ENCODE assay signal across 5 worm cellular contexts in genomic region chrIII:423875-424274, ce11.
TF ChIP-seq lines count a peak whose summit lies in the region.

No protein-coding gene starts in this region.

TF ChIP-seq in whole organism, L1 larva, 84 proteins besides CTCF, POLR2A, EP300 and RAD21:
- TF ChIP-seq C16A3.4 (tag; optimal IDR thresholded peaks at IDR 0.05; lab: Kevin White, UChicago) (peak; percentile 9), aly-2 (tag; optimal IDR thresholded peaks at IDR 0.05; lab: Kevin White, UChicago) (no peak), lsy-2 (tag; optimal IDR thresholded peaks at IDR 0.05; lab: Kevin White, UChicago) (peak in 1 of 2 experiments; percentile 50), blmp-1 (tag; optimal IDR thresholded peaks at IDR 0.05; lab: Kevin White, UChicago) (peak; percentile 78), lin-35 (GFP tag; optimal IDR thresholded peaks at IDR 0.05; lab: Kevin White, UChicago) (peak in 1 of 2 experiments; percentile 32), ceh-63 (GFP tag; optimal IDR thresholded peaks at IDR 0.05; lab: Kevin White, UChicago) (no peak), hpl-2 (GFP tag; optimal IDR thresholded peaks at IDR 0.05; lab: Kevin White, UChicago) (no peak), dpl-1 (GFP tag; optimal IDR thresholded peaks at IDR 0.05; lab: Kevin White, UChicago) (peak in 2 of 3 experiments; percentile 32 to 59), efl-1 (optimal IDR thresholded peaks at IDR 0.05; lab: Kevin White, UChicago) (peak; percentile 12 to 31), efl-1 (GFP tag; optimal IDR thresholded peaks at IDR 0.05 in 1 of 2; lab: Kevin White, UChicago) (peak; percentile 38 to 85)

TF ChIP-seq in whole organism, L2 larva, 48 proteins besides CTCF, POLR2A, EP300 and RAD21:
- peak in 1 of 2 experiments; percentile 20 for TF ChIP-seq lsy-2 (tag; optimal IDR thresholded peaks at IDR 0.05; lab: Kevin White, UChicago)
- TF ChIP-seq nhr-6 (tag; optimal IDR thresholded peaks at IDR 0.05; lab: Kevin White, UChicago): no peak
- TF ChIP-seq unc-55 (GFP tag; optimal IDR thresholded peaks at IDR 0.05; lab: Kevin White, UChicago): peak; percentile 23
- TF ChIP-seq nhr-129 (tag; optimal IDR thresholded peaks at IDR 0.05; lab: Kevin White, UChicago): no peak
- TF ChIP-seq C34F6.9 (tag; optimal IDR thresholded peaks at IDR 0.05; lab: Kevin White, UChicago): peak; percentile 5
- no peak for TF ChIP-seq ztf-1 (GFP tag; conservative IDR thresholded peaks at IDR 0.05; lab: Robert Waterston, UW)

TF ChIP-seq in whole organism, L3 larva, 47 proteins besides CTCF, POLR2A, EP300 and RAD21:
- TF ChIP-seq nhr-76 (tag; optimal IDR thresholded peaks at IDR 0.05; lab: Kevin White, UChicago) (no peak), ceh-28 (tag; optimal IDR thresholded peaks at IDR 0.05; lab: Kevin White, UChicago) (no peak), mdl-1 (tag; optimal IDR thresholded peaks at IDR 0.05; lab: Kevin White, UChicago) (no peak), nhr-25 (tag; optimal IDR thresholded peaks at IDR 0.05; lab: Kevin White, UChicago) (no peak), tbx-2 (tag; optimal IDR thresholded peaks at IDR 0.05; lab: Kevin White, UChicago) (no peak), nfya-1 (tag; optimal IDR thresholded peaks at IDR 0.05; lab: Kevin White, UChicago; ENCODE audit: insufficient read depth) (no peak), pha-4 (tag; optimal IDR thresholded peaks at IDR 0.05; lab: Kevin White, UChicago) (peak; percentile 38), lin-15B (tag; optimal IDR thresholded peaks at IDR 0.05; lab: Kevin White, UChicago) (peak; percentile 52), skn-1 (tag; optimal IDR thresholded peaks at IDR 0.05; lab: Kevin White, UChicago) (no peak), lsy-12 (tag; optimal IDR thresholded peaks at IDR 0.05; lab: Kevin White, UChicago) (no peak), ceh-82 (tag; optimal IDR thresholded peaks at IDR 0.05; lab: Kevin White, UChicago) (no peak), fkh-2 (tag; optimal IDR thresholded peaks at IDR 0.05; lab: Kevin White, UChicago) (no peak), sea-2 (GFP tag; optimal IDR thresholded peaks at IDR 0.05; lab: Kevin White, UChicago) (no peak)

TF ChIP-seq in whole organism, L4 larva, 104 proteins besides CTCF, POLR2A, EP300 and RAD21:
- no peak for TF ChIP-seq aha-1 (tag; lab: Kevin White, UChicago)
- no peak for TF ChIP-seq mxl-2 (GFP tag; conservative IDR thresholded peaks at IDR 0.05; lab: Robert Waterston, UW)
- no peak for TF ChIP-seq lin-15B (tag; optimal IDR thresholded peaks at IDR 0.05; lab: Kevin White, UChicago)
- peak; percentile 44 for TF ChIP-seq dpl-1 (GFP tag; optimal IDR thresholded peaks at IDR 0.05; lab: Kevin White, UChicago)
- no peak for TF ChIP-seq skn-1 (tag; optimal IDR thresholded peaks at IDR 0.05; lab: Kevin White, UChicago)
- no peak for TF ChIP-seq zip-11 (GFP tag; IDR thresholded peaks at IDR 0.05; lab: Robert Waterston, UW)
- TF ChIP-seq nhr-25 (tag; optimal IDR thresholded peaks at IDR 0.05; lab: Kevin White, UChicago; ENCODE audit: borderline replicate concordance, insufficient read depth): no peak
- TF ChIP-seq T20F7.1 (GFP tag; optimal IDR thresholded peaks at IDR 0.05; lab: Kevin White, UChicago): no peak
- no peak for TF ChIP-seq dmd-6 (GFP tag; IDR thresholded peaks at IDR 0.05; lab: Robert Waterston, UW)
- TF ChIP-seq tag-97 (GFP tag; IDR thresholded peaks at IDR 0.05; lab: Robert Waterston, UW): no peak
- TF ChIP-seq daf-12 (tag; optimal IDR thresholded peaks at IDR 0.05; lab: Kevin White, UChicago): no peak
- TF ChIP-seq F49E8.2 (tag; optimal IDR thresholded peaks at IDR 0.05; lab: Kevin White, UChicago; ENCODE audit: borderline replicate concordance): no peak
- no peak for TF ChIP-seq pha-4 (GFP tag; IDR thresholded peaks at IDR 0.05; lab: Robert Waterston, UW)
- TF ChIP-seq pha-4 (tag; optimal IDR thresholded peaks at IDR 0.05; lab: Kevin White, UChicago): no peak
- no peak for TF ChIP-seq php-3 (GFP tag; IDR thresholded peaks at IDR 0.05; lab: Robert Waterston, UW)
- TF ChIP-seq lin-38 (GFP tag; IDR thresholded peaks at IDR 0.05; lab: Robert Waterston, UW): peak; percentile 79
TF ChIP-seq in whole organism, L4 larva: peak in this region for 2.

TF ChIP-seq in whole organism, young adult, 124 proteins besides CTCF, POLR2A, EP300 and RAD21:
- peak; percentile 44 for TF ChIP-seq efl-1 (GFP tag; optimal IDR thresholded peaks at IDR 0.05; lab: Kevin White, UChicago)
- peak; percentile 45; the same call in 1 of the 2 replicates for TF ChIP-seq mcd-1 (GFP tag; IDR thresholded peaks at IDR 0.05; lab: Robert Waterston, UW)
- TF ChIP-seq dpl-1 (GFP tag; optimal IDR thresholded peaks at IDR 0.05; lab: Kevin White, UChicago): peak; percentile 7
- no peak for TF ChIP-seq ztf-28 (GFP tag; IDR thresholded peaks at IDR 0.05; lab: Robert Waterston, UW)
TF ChIP-seq in whole organism, young adult: peak in this region for 3.
